Fruit fly (Drosophila melanogaster) whole organism, embryonic: ENCODE measurements around the gene Ufsp2.
A peak's percentile ranks its signal among the peaks of the same experiment; 100 is the strongest.

Source experiments
- Awh ChIP-seq: fragments of 200-800 bp; sonication (Bioruptor generic); IDR thresholded peaks from 2 replicates; pipeline ENCODE4, ENCODE4 v1.3.6; 2022; ENCODE audit warnings: missing biosample characterization, missing genetic modification characterization
- BEAF-32 ChIP-seq: fragments of 200-800 bp; sonication (Bioruptor generic); optimal IDR thresholded peaks from 3 replicates; lab custom pipeline; 2017; ENCODE audit warnings: missing biosample characterization, missing genetic modification characterization, mild to moderate bottlenecking, moderate library complexity, missing genetic modification reagents
- CG10321 ChIP-seq: fragments of 200-800 bp; sonication (Bioruptor generic); IDR thresholded peaks from 2 replicates; pipeline ENCODE4 v1.3.6; 2022; ENCODE audit warnings: missing biosample characterization, missing genetic modification characterization
- CG11398 ChIP-seq: fragments of 200-800 bp; sonication (Bioruptor generic); optimal IDR thresholded peaks from 2 replicates; lab custom pipeline; 2016; ENCODE audit warnings: missing biosample characterization, missing genetic modification characterization
- CG11456 ChIP-seq: fragments of 200-800 bp; sonication (Bioruptor generic); IDR thresholded peaks from 3 replicates; pipeline ENCODE4 v1.3.6; 2022; ENCODE audit warnings: missing biosample characterization, missing genetic modification characterization
- CG12104 ChIP-seq: fragments of 200-800 bp; sonication (Bioruptor generic); optimal IDR thresholded peaks from 3 replicates; lab custom pipeline; 2016; ENCODE audit warnings: missing biosample characterization, missing genetic modification characterization
- CG12219 ChIP-seq: fragments of 200-800 bp; sonication (Bioruptor generic); optimal IDR thresholded peaks from 3 replicates; lab custom pipeline; 2018; ENCODE audit warnings: missing biosample characterization, mild to moderate bottlenecking, missing genetic modification characterization
- CG12391 ChIP-seq: fragments of 200-800 bp; sonication (Bioruptor generic); optimal IDR thresholded peaks from 3 replicates; lab custom pipeline; 2018; ENCODE audit warnings: missing biosample characterization, mild to moderate bottlenecking, missing genetic modification characterization, moderate library complexity
- CG14965 ChIP-seq: fragments of 200-800 bp; sonication (Bioruptor generic); optimal IDR thresholded peaks from 2 replicates; lab custom pipeline; 2016; ENCODE audit warnings: missing biosample characterization, missing genetic modification characterization, borderline replicate concordance
- CG18262 ChIP-seq: fragments of 200-800 bp; optimal IDR thresholded peaks from 3 replicates; lab custom pipeline; 2019; ENCODE audit warnings: missing biosample characterization, mild to moderate bottlenecking, missing genetic modification characterization, moderate library complexity
- CG18619 ChIP-seq: fragments of 200-800 bp; sonication (Bioruptor generic); optimal IDR thresholded peaks from 3 replicates; lab custom pipeline; 2017; ENCODE audit warnings: missing biosample characterization, mild to moderate bottlenecking, missing genetic modification characterization
- CG2199 ChIP-seq: fragments of 200-800 bp; sonication (Bioruptor generic); IDR thresholded peaks from 3 replicates; pipeline ENCODE4 v1.3.6; 2022; ENCODE audit warnings: missing biosample characterization, missing genetic modification characterization
- CG2202 ChIP-seq: fragments of 200-800 bp; sonication (Bioruptor generic); optimal IDR thresholded peaks from 2 replicates; lab custom pipeline; 2018; ENCODE audit warnings: missing biosample characterization, mild to moderate bottlenecking, missing genetic modification characterization
- CG3163 ChIP-seq: fragments of 200-800 bp; sonication (Bioruptor generic); optimal IDR thresholded peaks from 3 replicates; lab custom pipeline; 2016; ENCODE audit warnings: missing biosample characterization, missing genetic modification characterization
- CG32532 ChIP-seq: fragments of 200-800 bp; sonication (Bioruptor generic); IDR thresholded peaks from 2 replicates; pipeline ENCODE4 v1.3.6; 2022; ENCODE audit warnings: missing biosample characterization, missing genetic modification characterization
- CG3838 ChIP-seq: fragments of 200-800 bp; sonication (Bioruptor generic); optimal IDR thresholded peaks from 3 replicates; lab custom pipeline; 2016; ENCODE audit warnings: missing biosample characterization, missing genetic modification characterization
- CG4854 ChIP-seq: fragments of 200-800 bp; sonication (Bioruptor generic); optimal IDR thresholded peaks from 2 replicates; lab custom pipeline; 2016; ENCODE audit warnings: missing biosample characterization, missing genetic modification characterization, inconsistent platforms
- CG7745 ChIP-seq: fragments of 200-800 bp; sonication (Bioruptor generic); optimal IDR thresholded peaks from 2 replicates; lab custom pipeline; 2018; ENCODE audit warnings: missing biosample characterization, mild to moderate bottlenecking, missing genetic modification characterization, moderate library complexity
- Chrac-16 ChIP-seq: fragments of 200-800 bp; sonication (Bioruptor generic); optimal IDR thresholded peaks from 3 replicates; lab custom pipeline; 2016; ENCODE audit warnings: missing biosample characterization, missing genetic modification characterization
- CoRest ChIP-seq: fragments of 200-800 bp; sonication (Bioruptor generic); optimal IDR thresholded peaks from 3 replicates; lab custom pipeline; 2018; ENCODE audit warnings: missing biosample characterization, mild to moderate bottlenecking, missing genetic modification characterization, moderate library complexity
- Doc2 ChIP-seq: fragments of 200-800 bp; sonication (Bioruptor generic); IDR thresholded peaks from 2 replicates; pipeline ENCODE4 v1.3.6; 2022; ENCODE audit warnings: missing biosample characterization, missing genetic modification characterization
- H15 ChIP-seq: fragments of 200-800 bp; sonication (Bioruptor generic); IDR thresholded peaks from 3 replicates; pipeline ENCODE4 v1.3.6; 2022; ENCODE audit warnings: missing biosample characterization, missing genetic modification characterization
- HLH4C ChIP-seq: fragments of 200-800 bp; sonication (Bioruptor generic); IDR thresholded peaks from 3 replicates; pipeline ENCODE4 v1.3.6; 2022; ENCODE audit warnings: missing biosample characterization, missing genetic modification characterization; ENCODE audit not compliant: partially characterized antibody
- HmgD ChIP-seq: fragments of 200-800 bp; sonication (Bioruptor generic); optimal IDR thresholded peaks from 3 replicates; lab custom pipeline; 2016; ENCODE audit warnings: missing biosample characterization, missing genetic modification characterization
- Hmr ChIP-seq: fragments of 200-800 bp; sonication (Bioruptor generic); optimal IDR thresholded peaks from 3 replicates; lab custom pipeline; 2017; ENCODE audit warnings: mild to moderate bottlenecking, missing biosample characterization, missing genetic modification reagents, missing genetic modification characterization
- NC2β ChIP-seq: fragments of 200-800 bp; sonication (Bioruptor generic); optimal IDR thresholded peaks from 2 replicates; lab custom pipeline; 2016; ENCODE audit warnings: missing biosample characterization, missing genetic modification characterization
- Nf-YB ChIP-seq: fragments of 200-800 bp; sonication (Bioruptor generic); optimal IDR thresholded peaks from 3 replicates; lab custom pipeline; 2019; ENCODE audit warnings: missing biosample characterization, mild to moderate bottlenecking, missing genetic modification characterization, moderate library complexity
- Sin3A ChIP-seq: fragments of >200 bp; optimal IDR thresholded peaks from 2 replicates; lab custom pipeline; 2018
- YL-1 ChIP-seq: fragments of 200-800 bp; sonication (Bioruptor generic); optimal IDR thresholded peaks from 3 replicates; lab custom pipeline; 2017; ENCODE audit warnings: missing biosample characterization, mild to moderate bottlenecking, missing genetic modification characterization
- bab2 ChIP-seq: fragments of 200-800 bp; sonication (Bioruptor generic); optimal IDR thresholded peaks from 2 replicates; lab custom pipeline; 2016; ENCODE audit warnings: missing biosample characterization, missing genetic modification characterization
- br ChIP-seq: fragments of >200 bp; optimal IDR thresholded peaks from 2 replicates; lab custom pipeline; 2017
- cato ChIP-seq: fragments of 200-800 bp; sonication (Bioruptor generic); optimal IDR thresholded peaks from 2 replicates; lab custom pipeline; 2016; ENCODE audit warnings: missing biosample characterization, missing genetic modification characterization, borderline replicate concordance
- cg ChIP-seq: fragments of 200-800 bp; sonication (Bioruptor generic); optimal IDR thresholded peaks from 3 replicates; lab custom pipeline; 2019; ENCODE audit warnings: missing biosample characterization, mild to moderate bottlenecking, missing genetic modification characterization, moderate library complexity
- crol ChIP-seq: fragments of 200-800 bp; sonication (Bioruptor generic); IDR thresholded peaks from 2 replicates; pipeline ENCODE4 v1.3.6; 2022; ENCODE audit warnings: missing biosample characterization, missing genetic modification characterization
- dan ChIP-seq: fragments of 200-800 bp; sonication (Bioruptor generic); IDR thresholded peaks from 2 replicates; pipeline ENCODE4 v1.3.6; 2022; ENCODE audit warnings: missing biosample characterization, missing genetic modification characterization
- eyg ChIP-seq: fragments of 200-800 bp; sonication (Bioruptor generic); optimal IDR thresholded peaks from 3 replicates; lab custom pipeline; 2016; ENCODE audit warnings: missing biosample characterization, missing genetic modification characterization
- ftz-f1 ChIP-seq: fragments of 200-800 bp; sonication (Bioruptor generic); optimal IDR thresholded peaks from 2 replicates; lab custom pipeline; 2016; ENCODE audit warnings: missing biosample characterization, missing genetic modification characterization
- h ChIP-seq: fragments of >200 bp; optimal IDR thresholded peaks from 2 replicates; lab custom pipeline; 2017
- ken ChIP-seq: fragments of 200-800 bp; sonication (Bioruptor generic); IDR thresholded peaks from 3 replicates; pipeline ENCODE4 v1.3.6; 2022; ENCODE audit warnings: missing biosample characterization, missing genetic modification characterization
- kni ChIP-seq: fragments of 200-800 bp; sonication (Bioruptor generic); optimal IDR thresholded peaks from 3 replicates; lab custom pipeline; 2017; ENCODE audit warnings: mild to moderate bottlenecking, missing biosample characterization, missing genetic modification reagents, missing genetic modification characterization
- knrl ChIP-seq: fragments of 200-800 bp; sonication (Bioruptor generic); IDR thresholded peaks from 3 replicates; pipeline ENCODE4 v1.3.6; 2022; ENCODE audit warnings: missing biosample characterization, missing genetic modification characterization; ENCODE audit not compliant: partially characterized antibody
- nom ChIP-seq: fragments of 200-800 bp; sonication (Bioruptor generic); optimal IDR thresholded peaks from 2 replicates; lab custom pipeline; 2017; ENCODE audit warnings: missing biosample characterization, missing genetic modification characterization, mild to moderate bottlenecking, moderate library complexity, missing genetic modification reagents
- ranshi ChIP-seq: fragments of 200-800 bp; sonication (Bioruptor generic); IDR thresholded peaks from 2 replicates; pipeline ENCODE4 v1.3.6; 2022; ENCODE audit warnings: missing biosample characterization, missing genetic modification characterization
- sc ChIP-seq, 3 experiments: fragments of >200 bp in 2 of 3; fragments of 200-800 bp in 1 of 3; sonication (Bioruptor generic) in 1 of 3; optimal IDR thresholded peaks; 2 replicates in 2 of 3; 3 replicates in 1 of 3; lab custom pipeline; 2017; ENCODE audit warnings: mild to moderate bottlenecking in 1 of 3, missing biosample characterization in 1 of 3, missing genetic modification characterization in 1 of 3, missing genetic modification reagents in 1 of 3
- sens ChIP-seq: fragments of 200-800 bp; sonication (Bioruptor generic); peaks from one replicate; lab custom pipeline; 2016; ENCODE audit warnings: missing biosample characterization, missing genetic modification characterization
- sim ChIP-seq: fragments of 200-800 bp; sonication (Bioruptor generic); IDR thresholded peaks from 2 replicates; pipeline ENCODE4 v1.3.6; 2022; ENCODE audit warnings: missing biosample characterization, missing genetic modification characterization
- stc ChIP-seq: fragments of 200-800 bp; sonication (Bioruptor generic); IDR thresholded peaks from 2 replicates; pipeline ENCODE4 v1.3.6; 2022; ENCODE audit warnings: missing biosample characterization, missing genetic modification characterization
- z ChIP-seq: fragments of 200-800 bp; sonication (Bioruptor generic); IDR thresholded peaks from 3 replicates; pipeline ENCODE4 v1.3.6; 2022; ENCODE audit warnings: missing biosample characterization, missing genetic modification characterization

The Ufsp2 gene

dm6 chr3L:15587445-15588381, 11.3 kb downstream of the Ufsp2 start, which contains the start of gene CG7656 (continued):
- peak; percentile 74 for TF ChIP-seq Awh (GFP tag; lab: Robert Waterston, UW)
- TF ChIP-seq HLH4C (GFP tag; lab: Robert Waterston, UW), result no peak
- no peak for TF ChIP-seq Nf-YB (GFP tag; lab: Kevin White, UChicago)
- TF ChIP-seq CG11456 (GFP tag; lab: Robert Waterston, UW), result peak; percentile 84
- peak; percentile 75 for TF ChIP-seq CG32532 (GFP tag; lab: Robert Waterston, UW)
- peak; percentile 72 for TF ChIP-seq NC2β (GFP tag; lab: Kevin White, UChicago)
- TF ChIP-seq CG12219, result peak; percentile 16
- no peak for TF ChIP-seq h
- TF ChIP-seq ftz-f1 (GFP tag; lab: Kevin White, UChicago), result peak; percentile 56
- TF ChIP-seq cg, result no peak
- TF ChIP-seq CG4854, result no peak
- TF ChIP-seq sim (GFP tag; lab: Robert Waterston, UW), result no peak

dm6 chr3L:15588514-15589138, 12.3 kb downstream of the Ufsp2 start, which contains the start of gene RhoGAP71E:
Gene RhoGAP71E, plus strand, starts transcription at chr3L:15588860.
- TF ChIP-seq YL-1 (peak; percentile 50), bab2 (GFP tag; lab: Kevin White, UChicago) (no peak), CG18619 (peak; percentile 1), ken (no peak), HmgD (peak; percentile 56), BEAF-32 (GFP tag; lab: Kevin White, UChicago) (peak; percentile 17), CG12391 (tag; lab: Kevin White, UChicago) (peak; percentile 41), z (GFP tag; lab: Robert Waterston, UW) (no peak), br (lab: Kevin White, UChicago) (no peak), eyg (GFP tag; lab: Kevin White, UChicago) (no peak), CG2199 (GFP tag; lab: Robert Waterston, UW) (no peak), Chrac-16 (no peak), CG18262 (peak; percentile 30), cato (GFP tag; lab: Kevin White, UChicago) (no peak), CG12104 (GFP tag; lab: Kevin White, UChicago) (peak; percentile 15), kni (no peak), stc (peak; percentile 51; the same call in 1 of the 2 replicates), nom (GFP tag; lab: Kevin White, UChicago) (peak; percentile 58), CG2202 (tag; lab: Kevin White, UChicago) (no peak), ranshi (GFP tag; lab: Robert Waterston, UW) (no peak), Doc2 (GFP tag; lab: Robert Waterston, UW) (no peak), sens (GFP tag; lab: Kevin White, UChicago) (peak; percentile 84), crol (GFP tag; lab: Robert Waterston, UW) (no peak), H15 (GFP tag; lab: Robert Waterston, UW) (no peak), CG32532 (GFP tag; lab: Robert Waterston, UW) (peak; percentile 79), knrl (GFP tag; lab: Robert Waterston, UW) (no peak), Hmr (GFP tag; lab: Kevin White, UChicago) (peak; percentile 55), Sin3A (lab: Kevin White, UChicago) (peak; percentile 10), CG11398 (GFP tag; lab: Kevin White, UChicago) (peak; percentile 6), CoRest (tag; lab: Kevin White, UChicago) (peak; percentile 48), CG10321 (GFP tag; lab: Robert Waterston, UW) (0 out of 2 replicates have a peak, but pooled peaks have one; percentile 8), CG14965 (GFP tag; lab: Kevin White, UChicago) (no peak), sc (optimal IDR thresholded peaks at IDR 0.05; lab: Kevin White, UChicago) (no peak), sc (GFP tag; optimal IDR thresholded peaks at IDR 0.05; lab: Kevin White, UChicago) (no peak), CG3838 (GFP tag; lab: Kevin White, UChicago) (no peak), CG7745 (tag; lab: Kevin White, UChicago) (peak; percentile 16), dan (GFP tag; lab: Robert Waterston, UW) (no peak), CG3163 (GFP tag; lab: Kevin White, UChicago) (peak; percentile 38)
